Fruit fly (Drosophila melanogaster) whole organism, embryonic: ENCODE measurements around the gene CG14650.

Experiments
- Ada2b ChIP-seq: fragments of 200-800 bp; sonication (Bioruptor generic); IDR thresholded peaks from 2 replicates; pipeline ENCODE4 v1.3.6; 2022; ENCODE audit warnings: missing biosample characterization, missing genetic modification characterization
- Asciz ChIP-seq: fragments of 200-800 bp; sonication (Bioruptor generic); optimal IDR thresholded peaks from 2 replicates; lab custom pipeline; 2017; ENCODE audit warnings: missing biosample characterization, mild to moderate bottlenecking, missing genetic modification characterization, missing genetic modification reagents
- Atf3 ChIP-seq: fragments of 200-800 bp; sonication (Bioruptor generic); optimal IDR thresholded peaks from 3 replicates; lab custom pipeline; 2016; ENCODE audit warnings: missing biosample characterization, missing genetic modification characterization
- BEAF-32 ChIP-seq: fragments of 200-800 bp; sonication (Bioruptor generic); optimal IDR thresholded peaks from 3 replicates; lab custom pipeline; 2017; ENCODE audit warnings: missing biosample characterization, missing genetic modification characterization, mild to moderate bottlenecking, moderate library complexity, missing genetic modification reagents
- BtbVII ChIP-seq: fragments of 200-800 bp; sonication (Bioruptor generic); optimal IDR thresholded peaks from 3 replicates; lab custom pipeline; 2017; ENCODE audit warnings: missing biosample characterization, mild to moderate bottlenecking, missing genetic modification characterization
- CG10654 ChIP-seq: fragments of 200-800 bp; sonication (Bioruptor generic); optimal IDR thresholded peaks from 2 replicates; lab custom pipeline; 2016; ENCODE audit warnings: missing biosample characterization, missing genetic modification characterization
- CG11085 ChIP-seq: fragments of 200-800 bp; sonication (Bioruptor generic); IDR thresholded peaks from 2 replicates; pipeline ENCODE4 v1.3.6; 2022; ENCODE audit warnings: missing biosample characterization, missing genetic modification characterization
- CG13123 ChIP-seq: fragments of 200-800 bp; sonication (Bioruptor generic); optimal IDR thresholded peaks from 2 replicates; lab custom pipeline; 2016; ENCODE audit warnings: missing biosample characterization, missing genetic modification characterization
- CG13424 ChIP-seq: fragments of 200-800 bp; sonication (Bioruptor generic); optimal IDR thresholded peaks from 2 replicates; lab custom pipeline; 2019; ENCODE audit warnings: missing biosample characterization, mild to moderate bottlenecking, missing genetic modification characterization, moderate library complexity
- CG13775 ChIP-seq: fragments of 200-800 bp; sonication (Bioruptor generic); optimal IDR thresholded peaks from 3 replicates; lab custom pipeline; 2017; ENCODE audit warnings: missing biosample characterization, mild to moderate bottlenecking, missing genetic modification characterization
- CG14860 ChIP-seq: fragments of 200-800 bp; sonication (Bioruptor generic); IDR thresholded peaks from 3 replicates; pipeline ENCODE4 v1.3.6; 2022; ENCODE audit warnings: missing biosample characterization, missing genetic modification characterization; ENCODE audit not compliant: partially characterized antibody
- CG17328 ChIP-seq: fragments of 200-800 bp; sonication (Bioruptor generic); IDR thresholded peaks from 2 replicates; pipeline ENCODE4 v1.3.6; 2022; ENCODE audit warnings: missing biosample characterization, missing genetic modification characterization
- CG17802 ChIP-seq: fragments of 200-800 bp; sonication (Bioruptor generic); optimal IDR thresholded peaks from 2 replicates; lab custom pipeline; 2018; ENCODE audit warnings: missing biosample characterization, mild to moderate bottlenecking, missing genetic modification characterization, moderate library complexity
- CG1792 ChIP-seq: fragments of 200-800 bp; sonication (Bioruptor generic); optimal IDR thresholded peaks from 2 replicates; lab custom pipeline; 2016; ENCODE audit warnings: missing biosample characterization, missing genetic modification characterization
- CG6765 ChIP-seq: fragments of 200-800 bp; sonication (Bioruptor generic); optimal IDR thresholded peaks from 3 replicates; lab custom pipeline; 2017; ENCODE audit warnings: missing biosample characterization, mild to moderate bottlenecking, missing genetic modification characterization
- CG7745 ChIP-seq: fragments of 200-800 bp; sonication (Bioruptor generic); optimal IDR thresholded peaks from 2 replicates; lab custom pipeline; 2018; ENCODE audit warnings: missing biosample characterization, mild to moderate bottlenecking, missing genetic modification characterization, moderate library complexity
- CG7928 ChIP-seq: fragments of 200-800 bp; sonication (Bioruptor generic); optimal IDR thresholded peaks from 2 replicates; lab custom pipeline; 2017; ENCODE audit warnings: missing biosample characterization, mild to moderate bottlenecking, missing genetic modification characterization
- CG8281 ChIP-seq: fragments of 200-800 bp; sonication (Bioruptor generic); optimal IDR thresholded peaks from 2 replicates; lab custom pipeline; 2018; ENCODE audit warnings: missing biosample characterization, mild to moderate bottlenecking, missing genetic modification characterization, moderate library complexity
- CG9727 ChIP-seq: fragments of 200-800 bp; sonication (Bioruptor generic); optimal IDR thresholded peaks from 3 replicates; lab custom pipeline; 2017; ENCODE audit warnings: missing biosample characterization, mild to moderate bottlenecking, missing genetic modification characterization
- CG9797 ChIP-seq: fragments of 200-800 bp; sonication (Bioruptor generic); optimal IDR thresholded peaks from 3 replicates; lab custom pipeline; 2018; ENCODE audit warnings: missing biosample characterization, mild to moderate bottlenecking, missing genetic modification characterization
- Dip3 ChIP-seq: fragments of 200-800 bp; sonication (Bioruptor generic); optimal IDR thresholded peaks from 3 replicates; lab custom pipeline; 2016; ENCODE audit warnings: missing biosample characterization, missing genetic modification characterization
- HmgD ChIP-seq: fragments of 200-800 bp; sonication (Bioruptor generic); optimal IDR thresholded peaks from 3 replicates; lab custom pipeline; 2016; ENCODE audit warnings: missing biosample characterization, missing genetic modification characterization
- Hr51 ChIP-seq, 2 experiments: fragments of 200-800 bp; sonication (Bioruptor generic); optimal IDR thresholded peaks; 2 replicates in 1 of 2; 3 replicates in 1 of 2; lab custom pipeline; 2016 to 2018; ENCODE audit warnings: missing biosample characterization in 2 of 2, missing genetic modification characterization in 2 of 2, mild to moderate bottlenecking in 1 of 2, moderate library complexity in 1 of 2
- Mrtf ChIP-seq: fragments of 200-800 bp; sonication (Bioruptor generic); IDR thresholded peaks from 3 replicates; pipeline ENCODE4 v1.3.6; 2022; ENCODE audit warnings: missing biosample characterization, missing genetic modification characterization
- NC2β ChIP-seq: fragments of 200-800 bp; sonication (Bioruptor generic); optimal IDR thresholded peaks from 2 replicates; lab custom pipeline; 2016; ENCODE audit warnings: missing biosample characterization, missing genetic modification characterization
- NK7.1 ChIP-seq: fragments of 200-800 bp; sonication (Bioruptor generic); optimal IDR thresholded peaks from 3 replicates; lab custom pipeline; 2016; ENCODE audit warnings: missing biosample characterization, missing genetic modification characterization
- Oaz ChIP-seq: fragments of 200-800 bp; sonication (Bioruptor generic); IDR thresholded peaks from 2 replicates; pipeline ENCODE4 v1.3.6; 2022; ENCODE audit warnings: missing biosample characterization, missing genetic modification characterization
- Rfx ChIP-seq: fragments of 200-800 bp; sonication (Bioruptor generic); IDR thresholded peaks from 2 replicates; pipeline ENCODE4 v1.3.6; 2022; ENCODE audit warnings: missing biosample characterization, missing genetic modification characterization
- Rx ChIP-seq: fragments of 200-800 bp; sonication (Bioruptor generic); IDR thresholded peaks from 2 replicates; pipeline ENCODE4 v1.3.6; 2022; ENCODE audit warnings: missing biosample characterization, missing genetic modification characterization
- Sox102F ChIP-seq: fragments of 200-800 bp; sonication (Bioruptor generic); optimal IDR thresholded peaks from 2 replicates; lab custom pipeline; 2018; ENCODE audit warnings: missing biosample characterization, mild to moderate bottlenecking, missing genetic modification characterization, moderate library complexity
- Stat92E ChIP-seq, 3 experiments: fragments of >200 bp in 2 of 3; fragments of 200-800 bp in 1 of 3; sonication (Bioruptor generic) in 1 of 3; optimal IDR thresholded peaks; 2 replicates each; lab custom pipeline; 2017 to 2019; ENCODE audit warnings: missing biosample characterization in 3 of 3, missing genetic modification characterization in 3 of 3, mild to moderate bottlenecking in 1 of 3, moderate library complexity in 1 of 3
- bowl ChIP-seq: fragments of 200-800 bp; sonication (Bioruptor generic); IDR thresholded peaks from 2 replicates; pipeline ENCODE4 v1.3.6; 2022; ENCODE audit warnings: missing biosample characterization, missing genetic modification characterization
- bsh ChIP-seq, 2 experiments: fragments of 200-800 bp; sonication (Bioruptor generic); optimal IDR thresholded peaks; 2 replicates each; lab custom pipeline; 2017 to 2018; ENCODE audit warnings: mild to moderate bottlenecking in 2 of 2, missing biosample characterization in 2 of 2, missing genetic modification characterization in 2 of 2, moderate library complexity in 1 of 2
- esg ChIP-seq: fragments of 200-800 bp; sonication (Bioruptor generic); conservative IDR thresholded peaks from 2 replicates; pipeline ENCODE4 v1.3.6; 2022; ENCODE audit warnings: missing biosample characterization, missing genetic modification characterization
- eve ChIP-seq, 2 experiments: fragments of >200 bp; optimal IDR thresholded peaks; 2 replicates each; lab custom pipeline; 2017; ENCODE audit warnings: missing biosample characterization in 2 of 2, missing genetic modification characterization in 2 of 2
- ftz-f1 ChIP-seq: fragments of 200-800 bp; sonication (Bioruptor generic); optimal IDR thresholded peaks from 2 replicates; lab custom pipeline; 2016; ENCODE audit warnings: missing biosample characterization, missing genetic modification characterization
- lbe ChIP-seq: fragments of 200-800 bp; sonication (Bioruptor generic); optimal IDR thresholded peaks from 2 replicates; lab custom pipeline; 2016; ENCODE audit warnings: missing biosample characterization, mild to moderate bottlenecking, missing genetic modification characterization
- nmo ChIP-seq: fragments of 200-800 bp; sonication (Bioruptor generic); optimal IDR thresholded peaks from 2 replicates; lab custom pipeline; 2018; ENCODE audit warnings: missing biosample characterization, mild to moderate bottlenecking, missing genetic modification characterization, moderate library complexity
- nom ChIP-seq: fragments of 200-800 bp; sonication (Bioruptor generic); optimal IDR thresholded peaks from 2 replicates; lab custom pipeline; 2017; ENCODE audit warnings: missing biosample characterization, missing genetic modification characterization, mild to moderate bottlenecking, moderate library complexity, missing genetic modification reagents
- p53 ChIP-seq: fragments of 200-800 bp; sonication (Bioruptor generic); optimal IDR thresholded peaks from 2 replicates; lab custom pipeline; 2016; ENCODE audit warnings: missing biosample characterization, missing genetic modification characterization
- pho ChIP-seq: fragments of 200-800 bp; sonication (Bioruptor generic); optimal IDR thresholded peaks from 2 replicates; lab custom pipeline; 2016; ENCODE audit warnings: missing biosample characterization, missing genetic modification characterization
- prd ChIP-seq, 3 experiments: fragments of >200 bp in 2 of 3; fragments of 200-800 bp in 1 of 3; sonication (Bioruptor generic) in 1 of 3; optimal IDR thresholded peaks in 2 of 3; IDR thresholded peaks in 1 of 3; 2 replicates in 2 of 3; 3 replicates in 1 of 3; pipeline versions ENCODE4 v1.3.6 to Lab custom; 2017 to 2022; ENCODE audit warnings: missing biosample characterization in 1 of 3, missing genetic modification characterization in 1 of 3
- salm ChIP-seq: fragments of 200-800 bp; sonication (Bioruptor generic); optimal IDR thresholded peaks from 2 replicates; lab custom pipeline; 2018; ENCODE audit warnings: missing biosample characterization, mild to moderate bottlenecking, missing genetic modification characterization
- slp2 ChIP-seq: fragments of 200-800 bp; sonication (Bioruptor generic); optimal IDR thresholded peaks from 2 replicates; lab custom pipeline; 2016; ENCODE audit warnings: missing biosample characterization, missing genetic modification characterization
- stwl ChIP-seq: fragments of 200-800 bp; sonication (Bioruptor generic); optimal IDR thresholded peaks from 3 replicates; lab custom pipeline; 2018; ENCODE audit warnings: missing biosample characterization, mild to moderate bottlenecking, missing genetic modification characterization, moderate library complexity
- z ChIP-seq: fragments of 200-800 bp; sonication (Bioruptor generic); IDR thresholded peaks from 3 replicates; pipeline ENCODE4 v1.3.6; 2022; ENCODE audit warnings: missing biosample characterization, missing genetic modification characterization
- zen2 ChIP-seq: fragments of 200-800 bp; sonication (Bioruptor generic); IDR thresholded peaks from 3 replicates; pipeline ENCODE4 v1.3.6; 2022; ENCODE audit warnings: missing biosample characterization, missing genetic modification characterization; ENCODE audit not compliant: partially characterized antibody

The CG14650 gene

DNA sequence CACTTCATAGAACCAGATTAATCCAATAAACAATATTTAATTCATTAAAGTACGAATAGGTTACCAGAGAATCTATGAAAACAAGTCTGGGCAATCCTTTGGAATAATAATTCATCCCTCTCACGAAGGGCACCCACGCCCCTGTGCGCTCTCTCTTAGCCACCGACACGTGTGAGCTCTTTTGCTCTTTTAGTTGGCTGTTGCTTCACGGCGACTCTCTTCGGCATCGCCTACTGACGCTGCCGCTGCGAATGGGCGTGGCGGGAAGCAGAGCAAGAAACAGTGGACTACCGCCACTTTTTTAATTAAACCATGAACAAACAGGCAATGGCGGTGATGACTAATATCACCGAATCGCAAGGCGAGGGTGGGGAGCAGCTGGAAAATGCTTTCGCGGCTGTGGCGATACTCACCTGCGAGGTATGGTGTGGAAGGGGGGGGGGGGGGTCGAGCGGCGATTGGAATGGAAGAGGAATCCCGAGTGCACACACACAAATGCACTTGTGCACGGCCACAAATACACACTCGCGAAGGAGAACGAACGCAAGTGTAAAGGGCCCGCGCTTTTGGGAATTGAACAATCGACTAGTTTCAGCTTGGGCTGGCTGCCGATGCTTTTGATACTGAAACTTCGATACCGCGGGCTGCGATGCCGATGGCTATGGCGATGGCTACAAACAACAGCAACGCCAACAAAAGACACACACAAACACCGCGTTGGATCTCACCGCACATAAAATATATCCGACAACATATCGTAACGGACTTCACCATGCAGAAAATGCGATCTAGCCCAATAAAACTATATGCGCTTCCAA is 41.2 kb downstream of the CG14650 start (continued):
- peak; percentile 82 for TF ChIP-seq CG10654 (GFP tag; lab: Kevin White, UChicago)
- TF ChIP-seq Ada2b (GFP tag; lab: Robert Waterston, UW) = peak; percentile 90
- no peak for TF ChIP-seq stwl (tag; lab: Kevin White, UChicago)
- peak; percentile 66 for TF ChIP-seq esg
- peak; percentile 27 for TF ChIP-seq HmgD
- peak; percentile 18 for TF ChIP-seq CG7745 (tag; lab: Kevin White, UChicago)
- TF ChIP-seq Hr51 (GFP tag; optimal IDR thresholded peaks at IDR 0.05; lab: Kevin White, UChicago) = peak; percentile 79 to 87
- TF ChIP-seq prd (optimal IDR thresholded peaks at IDR 0.05; lab: Kevin White, UChicago) = no peak
- TF ChIP-seq prd (GFP tag; IDR thresholded peaks at IDR 0.05; lab: Robert Waterston, UW) = peak; percentile 89
- TF ChIP-seq CG1792 (GFP tag; lab: Kevin White, UChicago) = peak; percentile 78
- peak; percentile 86 for TF ChIP-seq Asciz (GFP tag; lab: Kevin White, UChicago)
- TF ChIP-seq NC2β = peak; percentile 79
- no peak for TF ChIP-seq Atf3
- peak; percentile 77 for TF ChIP-seq CG11085
- no peak for TF ChIP-seq BEAF-32 (GFP tag; lab: Kevin White, UChicago)
- TF ChIP-seq eve (GFP tag; optimal IDR thresholded peaks at IDR 0.05; lab: Kevin White, UChicago) = no peak
- TF ChIP-seq Rx (GFP tag; lab: Robert Waterston, UW) = peak; percentile 82
- TF ChIP-seq Mrtf (GFP tag; lab: Robert Waterston, UW) = peak; percentile 77; the same call in 2 of the 3 replicates
- peak; percentile 73 for TF ChIP-seq p53 (GFP tag; lab: Kevin White, UChicago)
- TF ChIP-seq CG17802 (tag; lab: Kevin White, UChicago) = peak; percentile 30
- peak; percentile 81 for TF ChIP-seq CG6765 (GFP tag; lab: Kevin White, UChicago)
- peak; percentile 92 for TF ChIP-seq Rfx (GFP tag; lab: Robert Waterston, UW)
- TF ChIP-seq CG14860 (GFP tag; lab: Robert Waterston, UW) = no peak
- peak; percentile 42; the same call in 1 of the 3 replicates for TF ChIP-seq zen2
- peak; percentile 70 for TF ChIP-seq nom
- peak; percentile 60 for TF ChIP-seq ftz-f1
- peak; percentile 83 for TF ChIP-seq lbe
- peak; percentile 76 for TF ChIP-seq CG13775 (GFP tag; lab: Kevin White, UChicago)
- TF ChIP-seq CG9727 (GFP tag; lab: Kevin White, UChicago) = peak; percentile 79
- 0 out of 3 replicates have a peak, but pooled peaks have one; percentile 41 for TF ChIP-seq z (GFP tag; lab: Robert Waterston, UW)
- peak; percentile 85 for TF ChIP-seq BtbVII (GFP tag; lab: Kevin White, UChicago)
- TF ChIP-seq CG13424 (tag; lab: Kevin White, UChicago) = peak; percentile 83
- peak; percentile 92 for TF ChIP-seq CG17328 (GFP tag; lab: Robert Waterston, UW)
- peak; percentile 54 for TF ChIP-seq CG8281 (tag; lab: Kevin White, UChicago)
- peak; percentile 37 to 88 for TF ChIP-seq bsh (GFP tag; optimal IDR thresholded peaks at IDR 0.05; lab: Kevin White, UChicago)
- TF ChIP-seq slp2 (GFP tag; lab: Kevin White, UChicago) = peak; percentile 79
- peak; percentile 85 for TF ChIP-seq Sox102F (GFP tag; lab: Kevin White, UChicago)
- peak; percentile 78 for TF ChIP-seq nmo (GFP tag; lab: Kevin White, UChicago)
- peak; percentile 56 for TF ChIP-seq CG7928 (GFP tag; lab: Kevin White, UChicago)
- TF ChIP-seq CG13123 = peak; percentile 74
- peak; percentile 79 for TF ChIP-seq bowl (GFP tag; lab: Robert Waterston, UW)
- peak; percentile 80 for TF ChIP-seq NK7.1 (GFP tag; lab: Kevin White, UChicago)
- no peak for TF ChIP-seq CG9797
- TF ChIP-seq Stat92E (GFP tag; optimal IDR thresholded peaks at IDR 0.05; lab: Kevin White, UChicago) = peak in 1 of 3 experiments; percentile 51
- peak; percentile 86 for TF ChIP-seq Dip3 (GFP tag; lab: Kevin White, UChicago)
- TF ChIP-seq salm (tag; lab: Kevin White, UChicago) = peak; percentile 63
- TF ChIP-seq pho (GFP tag; lab: Kevin White, UChicago) = peak; percentile 86
- peak; percentile 71 for TF ChIP-seq Oaz (GFP tag; lab: Robert Waterston, UW)
